Fruit fly (Drosophila melanogaster) whole organism, adult: ENCODE results near the gene CG31055.
A peak's percentile ranks its signal among the peaks of the same experiment; 100 is the strongest.

Experiments used
- CG11617 ChIP-seq: fragments of 200-800 bp; sonication (Bioruptor generic); optimal IDR thresholded peaks from 2 replicates; lab custom pipeline; 2017; ENCODE audit warnings: mild to moderate bottlenecking, missing biosample characterization, missing genetic modification reagents, missing genetic modification characterization
- CG14711 ChIP-seq: fragments of 200-800 bp; sonication (Bioruptor generic); optimal IDR thresholded peaks from 2 replicates; lab custom pipeline; 2018; ENCODE audit warnings: missing biosample characterization, mild to moderate bottlenecking, missing genetic modification characterization, moderate library complexity
- CG33017 ChIP-seq: fragments of 200-800 bp; sonication (Bioruptor generic); optimal IDR thresholded peaks from 2 replicates; lab custom pipeline; 2018; ENCODE audit warnings: missing biosample characterization, mild to moderate bottlenecking, missing genetic modification characterization, moderate library complexity
- Clk ChIP-seq: fragments of 200-800 bp; sonication (Bioruptor generic); optimal IDR thresholded peaks from 2 replicates; lab custom pipeline; 2017; ENCODE audit warnings: missing biosample characterization, missing genetic modification characterization
- Crg-1 ChIP-seq: fragments of 200-800 bp; sonication (Bioruptor generic); optimal IDR thresholded peaks from 2 replicates; lab custom pipeline; 2016; ENCODE audit warnings: missing biosample characterization, missing genetic modification characterization
- Mnt ChIP-seq: fragments of 200-800 bp; sonication (Bioruptor generic); optimal IDR thresholded peaks from 2 replicates; lab custom pipeline; 2016; ENCODE audit warnings: missing biosample characterization, mild to moderate bottlenecking, missing genetic modification characterization
- cic ChIP-seq: fragments of 200-800 bp; sonication (Bioruptor generic); optimal IDR thresholded peaks from 2 replicates; lab custom pipeline; 2017; ENCODE audit warnings: missing biosample characterization, mild to moderate bottlenecking, missing genetic modification characterization, moderate library complexity
- cnc ChIP-seq, 2 experiments: fragments of >200 bp; optimal IDR thresholded peaks; 2 replicates each; lab custom pipeline; 2017
- kay ChIP-seq: fragments of 200-800 bp; sonication (Bioruptor generic); peaks from one replicate; lab custom pipeline; 2016; ENCODE audit warnings: missing biosample characterization, missing genetic modification characterization, borderline replicate concordance
- tj ChIP-seq: fragments of 200-800 bp; sonication (Bioruptor generic); optimal IDR thresholded peaks from 3 replicates; lab custom pipeline; 2017; ENCODE audit warnings: missing biosample characterization, mild to moderate bottlenecking, missing genetic modification characterization, moderate library complexity

DNA sequence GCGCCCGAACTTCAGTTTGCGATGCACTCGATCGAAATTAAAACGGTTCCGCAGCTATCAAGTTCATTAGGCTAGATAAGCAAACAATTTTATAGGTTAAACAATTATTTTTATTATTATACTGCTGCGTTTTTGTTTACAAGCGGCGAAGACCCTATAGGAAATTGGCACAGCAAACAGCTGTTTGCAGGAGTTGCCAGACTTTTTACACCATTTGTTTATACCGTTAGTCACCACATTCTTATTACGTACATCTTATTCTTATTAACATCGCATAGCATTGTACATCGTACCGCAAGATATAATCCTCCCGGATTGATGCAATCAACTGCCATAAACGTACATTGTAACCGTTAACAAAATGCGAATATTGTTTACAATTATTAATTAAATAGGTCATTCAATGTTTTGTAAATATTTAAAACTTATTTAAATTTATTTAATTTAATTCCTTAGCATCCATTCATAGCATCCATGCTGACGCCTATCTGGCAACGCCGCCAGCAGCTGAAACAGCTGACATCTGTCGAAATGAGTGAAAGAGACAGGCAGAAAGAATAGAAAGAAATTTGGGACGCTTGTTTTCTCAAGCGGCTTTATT lies 18.7 kb upstream of the CG31055 start, which contains the start of the genes CROT and CG12877:
- TF ChIP-seq cnc (optimal IDR thresholded peaks at IDR 0.05; lab: Kevin White, UChicago) (no peak), cic (no peak), Mnt (GFP tag; lab: Kevin White, UChicago) (peak; percentile 25), CG14711 (tag; lab: Kevin White, UChicago) (peak; percentile 72), CG11617 (GFP tag; lab: Kevin White, UChicago) (peak; percentile 86), kay (GFP tag; lab: Kevin White, UChicago) (peak; percentile 89), tj (peak; percentile 63), CG33017 (peak; percentile 73), Crg-1 (GFP tag; lab: Kevin White, UChicago) (peak; percentile 70), Clk (GFP tag; lab: Kevin White, UChicago) (peak; percentile 58)
